Fruit fly (Drosophila melanogaster): ENCODE data around the gene ppk14.

The ppk14 gene

dm6 chr2L:6356686-6357362, 2.1 kb downstream of the ppk14 start (continued):
- TF ChIP-seq D19A (tag; optimal IDR thresholded peaks at IDR 0.05): no peak
- no peak for TF ChIP-seq cad (GFP tag; optimal IDR thresholded peaks at IDR 0.05)
- peak; percentile 39 for TF ChIP-seq nmo (GFP tag; optimal IDR thresholded peaks at IDR 0.05)
- TF ChIP-seq seq (GFP tag; IDR thresholded peaks at IDR 0.05): no peak
- TF ChIP-seq Hand (GFP tag; optimal IDR thresholded peaks at IDR 0.05): no peak
- TF ChIP-seq CG1602 (GFP tag; optimal IDR thresholded peaks at IDR 0.05): peak; percentile 21
- TF ChIP-seq CG6791 (GFP tag; IDR thresholded peaks at IDR 0.05; ENCODE audit: partially characterized antibody): no peak
- no peak for TF ChIP-seq nerfin-2 (GFP tag; IDR thresholded peaks at IDR 0.05; ENCODE audit: partially characterized antibody)
- no peak for TF ChIP-seq CG9797 (GFP tag; optimal IDR thresholded peaks at IDR 0.05)
- TF ChIP-seq sug (tag; optimal IDR thresholded peaks at IDR 0.05): peak; percentile 34
- no peak for TF ChIP-seq MESR4 (GFP tag; optimal IDR thresholded peaks at IDR 0.05)
- TF ChIP-seq ttk (GFP tag; IDR thresholded peaks at IDR 0.05): no peak
- no peak for TF ChIP-seq CHES-1-like (GFP tag; optimal IDR thresholded peaks at IDR 0.05)
- peak; percentile 45 for TF ChIP-seq Lhr (GFP tag; optimal IDR thresholded peaks at IDR 0.05)
- no peak for TF ChIP-seq CG7745 (tag; optimal IDR thresholded peaks at IDR 0.05)
- TF ChIP-seq dmrt11E (tag; optimal IDR thresholded peaks at IDR 0.05): peak; percentile 44
- TF ChIP-seq gro (GFP tag; optimal IDR thresholded peaks at IDR 0.05): no peak
- no peak for TF ChIP-seq CG13287 (GFP tag; IDR thresholded peaks at IDR 0.05; ENCODE audit: partially characterized antibody)
- peak; percentile 22 for TF ChIP-seq HHEX (GFP tag; optimal IDR thresholded peaks at IDR 0.05)
- TF ChIP-seq Dip2 (GFP tag; IDR thresholded peaks at IDR 0.05): no peak
- peak; percentile 74 for TF ChIP-seq NfI (GFP tag; optimal IDR thresholded peaks at IDR 0.05)
- TF ChIP-seq unpg (GFP tag; optimal IDR thresholded peaks at IDR 0.05): peak; percentile 34
- no peak for TF ChIP-seq Neu2 (GFP tag; optimal IDR thresholded peaks at IDR 0.05; ENCODE audit: borderline replicate concordance)
- no peak for TF ChIP-seq CG12659 (GFP tag; optimal IDR thresholded peaks at IDR 0.05)
- no peak for TF ChIP-seq corto (GFP tag; optimal IDR thresholded peaks at IDR 0.05)
- no peak for TF ChIP-seq pzg (GFP tag; optimal IDR thresholded peaks at IDR 0.05)
- TF ChIP-seq sd (tag; optimal IDR thresholded peaks at IDR 0.05): no peak
- peak; percentile 36 for TF ChIP-seq CG2678 (tag; optimal IDR thresholded peaks at IDR 0.05)
- TF ChIP-seq Stat92E (GFP tag; optimal IDR thresholded peaks at IDR 0.05): no peak
- TF ChIP-seq Nf-YA (GFP tag; IDR thresholded peaks at IDR 0.05): no peak
- TF ChIP-seq CG2116 (GFP tag; optimal IDR thresholded peaks at IDR 0.05): no peak
- no peak for TF ChIP-seq YL-1 (GFP tag; optimal IDR thresholded peaks at IDR 0.05)
- no peak for TF ChIP-seq crc (GFP tag; optimal IDR thresholded peaks at IDR 0.05)
- TF ChIP-seq CG7928 (GFP tag; optimal IDR thresholded peaks at IDR 0.05): no peak
- TF ChIP-seq CG11696 (GFP tag; IDR thresholded peaks at IDR 0.05): no peak
- TF ChIP-seq CG11723 (GFP tag; optimal IDR thresholded peaks at IDR 0.05): no peak
- TF ChIP-seq CG1792 (GFP tag; optimal IDR thresholded peaks at IDR 0.05): no peak
- no peak for TF ChIP-seq cg (GFP tag; optimal IDR thresholded peaks at IDR 0.05)
- TF ChIP-seq CG12236 (GFP tag; optimal IDR thresholded peaks at IDR 0.05): no peak
- TF ChIP-seq Tbp (GFP tag; optimal IDR thresholded peaks at IDR 0.05): no peak
- no peak for TF ChIP-seq tup (GFP tag; optimal IDR thresholded peaks at IDR 0.05)
- peak; percentile 89 for TF ChIP-seq Med (GFP tag)
- peak; percentile 14 for TF ChIP-seq B-H2 (GFP tag; optimal IDR thresholded peaks at IDR 0.05)
- no peak for TF ChIP-seq CG13624 (GFP tag; optimal IDR thresholded peaks at IDR 0.05)
- TF ChIP-seq gsb (GFP tag; IDR thresholded peaks at IDR 0.05): no peak
- TF ChIP-seq Bteb2 (GFP tag; optimal IDR thresholded peaks at IDR 0.05): no peak
- no peak for TF ChIP-seq gcm (GFP tag; optimal IDR thresholded peaks at IDR 0.05)
- TF ChIP-seq CG3847 (GFP tag; IDR thresholded peaks at IDR 0.05): 0 out of 2 replicates have a peak, but pooled peaks have one; percentile 20
